Worm (Caenorhabditis elegans) whole organism, L2 larva: ENCODE results near the gene enpl-1.

Experiments used
- egl-27 ChIP-seq: sonication (generic microtip); optimal IDR thresholded peaks from 3 replicates; lab custom pipeline; 2017; ENCODE audit warnings: missing biosample characterization, missing genetic modification reagents, missing genetic modification characterization
- nhr-237 ChIP-seq: fragments of 150-350 bp; optimal IDR thresholded peaks from 2 replicates; lab custom pipeline; 2014; ENCODE audit warnings: missing biosample characterization, missing genetic modification characterization
- zag-1 ChIP-seq: fragments of 150-350 bp; optimal IDR thresholded peaks from 2 replicates; lab custom pipeline; 2014; ENCODE audit warnings: missing biosample characterization, missing genetic modification characterization
- ztf-4 ChIP-seq: fragments of 150-350 bp; optimal IDR thresholded peaks from 2 replicates; lab custom pipeline; 2014; ENCODE audit warnings: missing biosample characterization, missing genetic modification characterization

- no peak for TF ChIP-seq ztf-4 (tag; lab: Kevin White, UChicago)
- no peak for TF ChIP-seq zag-1 (tag; lab: Kevin White, UChicago)
- TF ChIP-seq egl-27 (tag; lab: Kevin White, UChicago) = no peak
- no peak for TF ChIP-seq nhr-237 (tag; lab: Kevin White, UChicago)
Measured at ce11 chrIV:11112641-11113040, 6.5 kb upstream of the enpl-1 start, which contains the start of gene clc-9.
